Fruit fly (Drosophila melanogaster) whole organism, embryonic: ENCODE data around the gene RpL7.

Source experiments
- CG17385 ChIP-seq: fragments of 200-800 bp; sonication (Bioruptor generic); optimal IDR thresholded peaks from 3 replicates; lab custom pipeline; 2018; ENCODE audit warnings: missing biosample characterization, mild to moderate bottlenecking, missing genetic modification characterization
- CG3065 ChIP-seq: fragments of 200-800 bp; sonication (Bioruptor generic); optimal IDR thresholded peaks from 2 replicates; lab custom pipeline; 2016; ENCODE audit warnings: missing biosample characterization, missing genetic modification characterization
- CG7928 ChIP-seq: fragments of 200-800 bp; sonication (Bioruptor generic); optimal IDR thresholded peaks from 2 replicates; lab custom pipeline; 2017; ENCODE audit warnings: missing biosample characterization, mild to moderate bottlenecking, missing genetic modification characterization
- Dll ChIP-seq: fragments of 200-800 bp; sonication (Bioruptor generic); IDR thresholded peaks from 4 replicates; pipeline ENCODE4 v1.3.6; 2022; ENCODE audit warnings: missing biosample characterization, missing genetic modification characterization; ENCODE audit not compliant: partially characterized antibody
- Scr ChIP-seq: fragments of 200-800 bp; sonication (Bioruptor generic); IDR thresholded peaks from 2 replicates; pipeline ENCODE4 v1.3.6; 2022; ENCODE audit warnings: missing biosample characterization, missing genetic modification characterization; ENCODE audit not compliant: partially characterized antibody
- ab ChIP-seq: fragments of 200-800 bp; sonication (Bioruptor generic); optimal IDR thresholded peaks from 2 replicates; lab custom pipeline; 2016; ENCODE audit warnings: missing biosample characterization, missing genetic modification characterization
- dmrt11E ChIP-seq: fragments of 200-800 bp; sonication (Bioruptor generic); optimal IDR thresholded peaks from 3 replicates; lab custom pipeline; 2018; ENCODE audit warnings: missing biosample characterization, mild to moderate bottlenecking, missing genetic modification characterization, moderate library complexity
- nerfin-1 ChIP-seq: fragments of 200-800 bp; sonication (Bioruptor generic); optimal IDR thresholded peaks from 3 replicates; lab custom pipeline; 2019; ENCODE audit warnings: missing biosample characterization, mild to moderate bottlenecking, missing genetic modification characterization, moderate library complexity
- sd ChIP-seq: fragments of 200-800 bp; sonication (Bioruptor generic); optimal IDR thresholded peaks from 3 replicates; lab custom pipeline; 2018; ENCODE audit warnings: missing biosample characterization, mild to moderate bottlenecking, missing genetic modification characterization, moderate library complexity
- sna ChIP-seq: fragments of 200-800 bp; sonication (Bioruptor generic); IDR thresholded peaks from 2 replicates; pipeline ENCODE4 v1.3.6; 2022; ENCODE audit warnings: missing biosample characterization, missing genetic modification characterization; ENCODE audit not compliant: partially characterized antibody
- sr ChIP-seq: fragments of 200-800 bp; sonication (Bioruptor generic); IDR thresholded peaks from 3 replicates; pipeline ENCODE4 v1.3.6; 2022; ENCODE audit warnings: missing biosample characterization, missing genetic modification characterization
- stwl ChIP-seq: fragments of 200-800 bp; sonication (Bioruptor generic); optimal IDR thresholded peaks from 3 replicates; lab custom pipeline; 2018; ENCODE audit warnings: missing biosample characterization, mild to moderate bottlenecking, missing genetic modification characterization, moderate library complexity

RpL7 gene

dm6 chr2L:10251592-10251991, 50.8 kb downstream of the RpL7 start, which contains the start of gene Ror (continued):
- peak; percentile 47; the same call in 1 of the 2 replicates for TF ChIP-seq Scr (GFP tag; lab: Robert Waterston, UW)
- TF ChIP-seq ab (GFP tag; lab: Kevin White, UChicago) = no peak
- no peak for TF ChIP-seq CG3065 (GFP tag; lab: Kevin White, UChicago)
- TF ChIP-seq stwl = peak; percentile 1
- TF ChIP-seq sd (tag; lab: Kevin White, UChicago) = no peak
- TF ChIP-seq CG7928 = no peak
- TF ChIP-seq sr (GFP tag; lab: Robert Waterston, UW) = no peak
- no peak for TF ChIP-seq dmrt11E (tag; lab: Kevin White, UChicago)
- TF ChIP-seq nerfin-1 (tag; lab: Kevin White, UChicago) = peak; percentile 43
- 0 out of 4 replicates have a peak, but pooled peaks have one; percentile 12 for TF ChIP-seq Dll (GFP tag; lab: Robert Waterston, UW)
- TF ChIP-seq CG17385 (GFP tag; lab: Kevin White, UChicago) = no peak
- no peak for TF ChIP-seq sna (GFP tag; lab: Robert Waterston, UW)
